Fruit fly (Drosophila melanogaster): ENCODE measurements around the gene beag.

The beag gene

DNA sequence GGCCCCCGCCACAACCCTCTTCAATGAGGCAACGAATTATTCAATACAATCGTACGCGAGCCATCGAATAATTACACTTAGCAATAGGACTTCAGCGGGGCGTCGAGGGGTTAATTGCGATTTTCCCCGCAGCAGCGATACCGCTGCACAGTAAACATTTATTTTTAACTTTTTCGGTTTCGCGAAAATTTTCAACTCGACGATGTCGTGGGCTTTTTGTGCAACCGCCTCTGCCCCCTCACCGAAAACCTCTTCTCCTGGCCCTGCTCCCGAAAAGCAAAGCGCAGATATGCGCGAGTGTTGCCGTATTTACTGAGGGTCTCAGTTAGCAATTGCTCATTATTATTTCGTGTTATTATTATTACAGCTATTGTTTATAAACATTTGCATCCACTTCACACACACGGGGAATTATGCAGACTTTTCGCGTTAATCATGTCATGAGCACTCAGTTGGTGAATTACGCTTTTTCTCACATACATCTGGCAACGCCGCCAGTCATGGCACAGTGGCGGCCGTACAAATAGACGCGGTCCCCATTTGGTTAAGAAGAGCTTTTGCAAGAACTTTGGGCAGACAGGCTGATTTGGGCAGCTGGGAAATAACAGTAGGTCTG, 51.0 kb downstream of the beag start:
- TF ChIP-seq CG17801 (GFP tag; optimal IDR thresholded peaks at IDR 0.05; ENCODE audit: partially characterized antibody): peak; percentile 35
